Fruit fly (Drosophila melanogaster) whole organism, prepupa: ENCODE data around the gene CG42717.
A peak's percentile ranks its signal among the peaks of the same experiment; 100 is the strongest.

ENCODE experiments used
- Blimp-1 ChIP-seq: fragments of 200-800 bp; sonication (Bioruptor generic); optimal IDR thresholded peaks from 3 replicates; lab custom pipeline; 2017; ENCODE audit warnings: missing biosample characterization, missing genetic modification characterization, mild to moderate bottlenecking, moderate library complexity, missing genetic modification reagents
- CG10631 ChIP-seq: fragments of 200-800 bp; sonication (Bioruptor generic); optimal IDR thresholded peaks from 2 replicates; lab custom pipeline; 2016; ENCODE audit warnings: missing biosample characterization, missing genetic modification characterization
- CG10669 ChIP-seq: fragments of 200-800 bp; sonication (Bioruptor generic); optimal IDR thresholded peaks from 3 replicates; lab custom pipeline; 2018; ENCODE audit warnings: missing biosample characterization, mild to moderate bottlenecking, missing genetic modification characterization, moderate library complexity
- CG11762 ChIP-seq: fragments of 200-800 bp; sonication (Bioruptor generic); optimal IDR thresholded peaks from 3 replicates; lab custom pipeline; 2016; ENCODE audit warnings: missing biosample characterization, missing genetic modification characterization; ENCODE audit not compliant: insufficient read depth
- CG11902 ChIP-seq: fragments of 200-800 bp; sonication (Bioruptor generic); optimal IDR thresholded peaks from 3 replicates; lab custom pipeline; 2016; ENCODE audit warnings: missing biosample characterization, missing genetic modification characterization
- CG15336 ChIP-seq: fragments of 200-800 bp; sonication (Bioruptor generic); IDR thresholded peaks from 2 replicates; pipeline ENCODE4 v1.3.6; 2022; ENCODE audit warnings: missing biosample characterization, missing genetic modification characterization
- CG1621 ChIP-seq: fragments of 200-800 bp; sonication (Bioruptor generic); optimal IDR thresholded peaks from 3 replicates; lab custom pipeline; 2018; ENCODE audit warnings: missing biosample characterization, mild to moderate bottlenecking, missing genetic modification characterization
- CG16779 ChIP-seq: fragments of 200-800 bp; sonication (Bioruptor generic); optimal IDR thresholded peaks from 3 replicates; lab custom pipeline; 2017; ENCODE audit warnings: missing biosample characterization, mild to moderate bottlenecking, missing genetic modification characterization
- CG3032 ChIP-seq: fragments of 200-800 bp; optimal IDR thresholded peaks from 2 replicates; lab custom pipeline; 2019; ENCODE audit warnings: missing biosample characterization, mild to moderate bottlenecking, missing genetic modification characterization, moderate library complexity
- CG31627 ChIP-seq: fragments of 200-800 bp; sonication (Bioruptor generic); optimal IDR thresholded peaks from 3 replicates; lab custom pipeline; 2016; ENCODE audit warnings: missing biosample characterization, missing genetic modification characterization
- CG32006 ChIP-seq: fragments of 200-800 bp; sonication (Bioruptor generic); optimal IDR thresholded peaks from 3 replicates; lab custom pipeline; 2017; ENCODE audit warnings: missing biosample characterization, mild to moderate bottlenecking, missing genetic modification characterization
- CG34406 ChIP-seq: fragments of 200-800 bp; sonication (Bioruptor generic); optimal IDR thresholded peaks from 3 replicates; lab custom pipeline; 2016; ENCODE audit warnings: missing biosample characterization, missing genetic modification characterization
- CG3919 ChIP-seq: fragments of 200-800 bp; sonication (Bioruptor generic); optimal IDR thresholded peaks from 3 replicates; lab custom pipeline; 2016; ENCODE audit warnings: missing biosample characterization, missing genetic modification characterization
- CG4318 ChIP-seq: fragments of 200-800 bp; sonication (Bioruptor generic); optimal IDR thresholded peaks from 3 replicates; lab custom pipeline; 2017; ENCODE audit warnings: missing biosample characterization, mild to moderate bottlenecking, missing genetic modification characterization
- CG6163 ChIP-seq: fragments of 200-800 bp; sonication (Bioruptor generic); IDR thresholded peaks from 3 replicates; pipeline ENCODE4 v1.3.6; 2022; ENCODE audit warnings: missing biosample characterization, missing genetic modification characterization
- CG6792 ChIP-seq: fragments of 200-800 bp; sonication (Bioruptor generic); optimal IDR thresholded peaks from 3 replicates; lab custom pipeline; 2016; ENCODE audit warnings: missing biosample characterization, missing genetic modification characterization
- CG7368 ChIP-seq: fragments of 200-800 bp; sonication (Bioruptor generic); optimal IDR thresholded peaks from 3 replicates; lab custom pipeline; 2016; ENCODE audit warnings: missing biosample characterization, missing genetic modification characterization
- CG8319 ChIP-seq: fragments of 200-800 bp; sonication (Bioruptor generic); optimal IDR thresholded peaks from 3 replicates; lab custom pipeline; 2016; ENCODE audit warnings: missing biosample characterization, missing genetic modification characterization
- CG8632 ChIP-seq: fragments of 200-800 bp; sonication (Bioruptor generic); optimal IDR thresholded peaks from 3 replicates; lab custom pipeline; 2016; ENCODE audit warnings: missing biosample characterization, missing genetic modification characterization
- CG9139 ChIP-seq: fragments of 200-800 bp; sonication (Bioruptor generic); optimal IDR thresholded peaks from 3 replicates; lab custom pipeline; 2017; ENCODE audit warnings: missing biosample characterization, mild to moderate bottlenecking, missing genetic modification characterization
- Eip75B ChIP-seq: fragments of 200-800 bp; sonication (Bioruptor generic); optimal IDR thresholded peaks from 3 replicates; lab custom pipeline; 2016; ENCODE audit warnings: missing biosample characterization, missing genetic modification characterization
- Eip78C ChIP-seq: fragments of 200-800 bp; sonication (Bioruptor generic); peaks from one replicate; lab custom pipeline; 2016; ENCODE audit warnings: missing biosample characterization, missing genetic modification characterization
- Ets21C ChIP-seq: fragments of 200-800 bp; sonication (Bioruptor generic); optimal IDR thresholded peaks from 3 replicates; lab custom pipeline; 2016; ENCODE audit warnings: missing biosample characterization, missing genetic modification characterization
- Ets96B ChIP-seq: fragments of 200-800 bp; optimal IDR thresholded peaks from 2 replicates; lab custom pipeline; 2019; ENCODE audit warnings: missing biosample characterization, mild to moderate bottlenecking, missing genetic modification characterization, moderate library complexity
- Gug ChIP-seq: fragments of 200-800 bp; sonication (Bioruptor generic); IDR thresholded peaks from 2 replicates; pipeline ENCODE4 v1.3.6; 2022; ENCODE audit warnings: missing biosample characterization, missing genetic modification characterization
- Hr38 ChIP-seq: sonication (Bioruptor generic); optimal IDR thresholded peaks from 2 replicates; lab custom pipeline; 2016; ENCODE audit warnings: missing biosample characterization, missing genetic modification characterization
- Hr39 ChIP-seq: fragments of 200-800 bp; sonication (Bioruptor generic); optimal IDR thresholded peaks from 2 replicates; lab custom pipeline; 2016; ENCODE audit warnings: missing biosample characterization, missing genetic modification characterization
- Hr4 ChIP-seq: fragments of 200-800 bp; sonication (Bioruptor generic); optimal IDR thresholded peaks from 3 replicates; lab custom pipeline; 2016; ENCODE audit warnings: missing biosample characterization, missing genetic modification characterization
- OdsH ChIP-seq: fragments of 200-800 bp; sonication (Bioruptor generic); optimal IDR thresholded peaks from 3 replicates; lab custom pipeline; 2016; ENCODE audit warnings: missing biosample characterization, missing genetic modification characterization
- Smox ChIP-seq: fragments of 200-800 bp; sonication (Bioruptor generic); optimal IDR thresholded peaks from 3 replicates; lab custom pipeline; 2016; ENCODE audit warnings: missing biosample characterization, missing genetic modification characterization
- Sox102F ChIP-seq: fragments of 200-800 bp; sonication (Bioruptor generic); optimal IDR thresholded peaks from 2 replicates; lab custom pipeline; 2016; ENCODE audit warnings: missing biosample characterization, mild to moderate bottlenecking, missing genetic modification characterization
- Sox14 ChIP-seq: fragments of 200-800 bp; sonication (Bioruptor generic); optimal IDR thresholded peaks from 3 replicates; lab custom pipeline; 2016; ENCODE audit warnings: missing biosample characterization, missing genetic modification characterization
- acj6 ChIP-seq: fragments of 200-800 bp; sonication (Bioruptor generic); optimal IDR thresholded peaks from 3 replicates; lab custom pipeline; 2016; ENCODE audit warnings: missing biosample characterization, missing genetic modification characterization
- cyc ChIP-seq: fragments of 200-800 bp; sonication (Bioruptor generic); optimal IDR thresholded peaks from 3 replicates; lab custom pipeline; 2016; ENCODE audit warnings: missing biosample characterization, missing genetic modification characterization
- eg ChIP-seq: fragments of 200-800 bp; sonication (Bioruptor generic); IDR thresholded peaks from 3 replicates; pipeline ENCODE4 v1.3.6; 2022; ENCODE audit warnings: missing biosample characterization, missing genetic modification characterization
- esn ChIP-seq: fragments of 200-800 bp; sonication (Bioruptor generic); optimal IDR thresholded peaks from 2 replicates; lab custom pipeline; 2016; ENCODE audit warnings: missing biosample characterization, mild to moderate bottlenecking, missing genetic modification characterization, moderate library complexity
- fd59A ChIP-seq: fragments of 200-800 bp; sonication (Bioruptor generic); optimal IDR thresholded peaks from 2 replicates; lab custom pipeline; 2017; ENCODE audit warnings: missing biosample characterization, mild to moderate bottlenecking, missing genetic modification characterization, missing genetic modification reagents
- fd85E ChIP-seq: fragments of 200-800 bp; sonication (Bioruptor generic); optimal IDR thresholded peaks from 3 replicates; lab custom pipeline; 2016; ENCODE audit warnings: missing biosample characterization, missing genetic modification characterization
- fkh ChIP-seq: fragments of 200-800 bp; sonication (Bioruptor generic); optimal IDR thresholded peaks from 3 replicates; lab custom pipeline; 2017; ENCODE audit warnings: missing biosample characterization, mild to moderate bottlenecking, missing genetic modification characterization, moderate library complexity
- lz ChIP-seq: fragments of 200-800 bp; sonication (Bioruptor generic); optimal IDR thresholded peaks from 3 replicates; lab custom pipeline; 2016; ENCODE audit warnings: missing biosample characterization, missing genetic modification characterization
- pdm3 ChIP-seq: fragments of 200-800 bp; sonication (Bioruptor generic); optimal IDR thresholded peaks from 3 replicates; lab custom pipeline; 2016; ENCODE audit warnings: missing biosample characterization, missing genetic modification characterization
- ss ChIP-seq, 2 experiments: fragments of 200-800 bp; sonication (Bioruptor generic); optimal IDR thresholded peaks; 2 replicates in 1 of 2; 3 replicates in 1 of 2; lab custom pipeline; 2017 to 2018; ENCODE audit warnings: mild to moderate bottlenecking in 2 of 2, missing biosample characterization in 2 of 2, missing genetic modification characterization in 2 of 2, moderate library complexity in 1 of 2
- svp ChIP-seq: fragments of 200-800 bp; sonication (Bioruptor generic); peaks from one replicate; lab custom pipeline; 2016; ENCODE audit warnings: missing biosample characterization, missing genetic modification characterization
- topi ChIP-seq: fragments of 200-800 bp; sonication (Bioruptor generic); optimal IDR thresholded peaks from 3 replicates; lab custom pipeline; 2016; ENCODE audit warnings: missing biosample characterization, missing genetic modification characterization
- vri ChIP-seq: fragments of 200-800 bp; sonication (Bioruptor generic); optimal IDR thresholded peaks from 3 replicates; lab custom pipeline; 2016; ENCODE audit warnings: missing biosample characterization, mild to moderate bottlenecking, missing genetic modification characterization

The CG42717 gene

dm6 chr3L:16054095-16054494, 21.1 kb upstream of the CG42717 start (continued):
- TF ChIP-seq fd85E (GFP tag; lab: Kevin White, UChicago) = no peak
- TF ChIP-seq CG3032 (tag; lab: Kevin White, UChicago) = no peak
- no peak for TF ChIP-seq CG1621 (tag; lab: Kevin White, UChicago)
- no peak for TF ChIP-seq Smox (GFP tag; lab: Kevin White, UChicago)
- no peak for TF ChIP-seq CG6792 (GFP tag; lab: Kevin White, UChicago)
- peak; percentile 61 for TF ChIP-seq svp (GFP tag; lab: Kevin White, UChicago)
- no peak for TF ChIP-seq cyc (GFP tag; lab: Kevin White, UChicago)
- TF ChIP-seq acj6 = peak; percentile 25
- TF ChIP-seq CG16779 (tag; lab: Kevin White, UChicago) = no peak
- TF ChIP-seq CG10631 (GFP tag; lab: Kevin White, UChicago) = no peak
- TF ChIP-seq CG8319 (GFP tag; lab: Kevin White, UChicago) = no peak
- no peak for TF ChIP-seq Sox102F (GFP tag; lab: Kevin White, UChicago)
- TF ChIP-seq Sox14 (GFP tag; lab: Kevin White, UChicago) = peak; percentile 24
- peak; percentile 10 for TF ChIP-seq CG3919 (GFP tag; lab: Kevin White, UChicago)
- TF ChIP-seq CG6163 (GFP tag; lab: Robert Waterston, UW) = no peak
- TF ChIP-seq CG8632 (GFP tag; lab: Kevin White, UChicago) = no peak
- TF ChIP-seq CG34406 = peak; percentile 12
- no peak for TF ChIP-seq vri (GFP tag; lab: Kevin White, UChicago)

- TF ChIP-seq ss (GFP tag; optimal IDR thresholded peaks at IDR 0.05; lab: Kevin White, UChicago) = no peak
- TF ChIP-seq CG6792 (GFP tag; lab: Kevin White, UChicago) = no peak
- TF ChIP-seq lz = no peak
- TF ChIP-seq CG9139 (GFP tag; lab: Kevin White, UChicago) = no peak
- TF ChIP-seq pdm3 (GFP tag; lab: Kevin White, UChicago) = no peak
- no peak for TF ChIP-seq CG15336 (GFP tag; lab: Robert Waterston, UW)
- no peak for TF ChIP-seq fd59A (GFP tag; lab: Kevin White, UChicago)
- no peak for TF ChIP-seq CG6163 (GFP tag; lab: Robert Waterston, UW)
- TF ChIP-seq Hr4 (GFP tag; lab: Kevin White, UChicago) = no peak
- TF ChIP-seq CG10669 (GFP tag; lab: Kevin White, UChicago) = no peak
- TF ChIP-seq Blimp-1 (GFP tag; lab: Kevin White, UChicago) = no peak
- TF ChIP-seq CG11762 (GFP tag; lab: Kevin White, UChicago) = no peak
- TF ChIP-seq esn (GFP tag; lab: Kevin White, UChicago) = no peak
- no peak for TF ChIP-seq CG31627 (GFP tag; lab: Kevin White, UChicago)
- no peak for TF ChIP-seq vri (GFP tag; lab: Kevin White, UChicago)
- TF ChIP-seq Hr39 (GFP tag; lab: Kevin White, UChicago) = no peak
These were observed 20.1 kb upstream of the CG42717 start for dm6 chr3L:16053026-16053556.

dm6 chr3L:16052145-16053025, 19.4 kb upstream of the CG42717 start:
- no peak for TF ChIP-seq topi (GFP tag; lab: Kevin White, UChicago)
- no peak for TF ChIP-seq Ets96B (tag; lab: Kevin White, UChicago)
- no peak for TF ChIP-seq CG34406
- peak; percentile 28 for TF ChIP-seq Eip78C (GFP tag; lab: Kevin White, UChicago)
- no peak for TF ChIP-seq fd59A (GFP tag; lab: Kevin White, UChicago)
- no peak for TF ChIP-seq Gug (GFP tag; lab: Robert Waterston, UW)
- no peak for TF ChIP-seq CG8319 (GFP tag; lab: Kevin White, UChicago)
- no peak for TF ChIP-seq CG31627 (GFP tag; lab: Kevin White, UChicago)
- no peak for TF ChIP-seq CG10631 (GFP tag; lab: Kevin White, UChicago)
- TF ChIP-seq Ets21C = no peak
- no peak for TF ChIP-seq Eip75B (GFP tag; lab: Kevin White, UChicago)
- no peak for TF ChIP-seq CG11762 (GFP tag; lab: Kevin White, UChicago)
- TF ChIP-seq CG1621 (tag; lab: Kevin White, UChicago) = no peak
- no peak for TF ChIP-seq OdsH (GFP tag; lab: Kevin White, UChicago)
- peak; percentile 91 for TF ChIP-seq fkh
- TF ChIP-seq CG4318 (GFP tag; lab: Kevin White, UChicago) = no peak
- TF ChIP-seq CG10669 (GFP tag; lab: Kevin White, UChicago) = no peak
- TF ChIP-seq Blimp-1 (GFP tag; lab: Kevin White, UChicago) = no peak
- TF ChIP-seq CG32006 = peak; percentile 32
- TF ChIP-seq CG6792 (GFP tag; lab: Kevin White, UChicago) = no peak
- TF ChIP-seq CG11902 (GFP tag; lab: Kevin White, UChicago) = no peak
- TF ChIP-seq eg (GFP tag; lab: Robert Waterston, UW) = 0 out of 3 replicates have a peak, but pooled peaks have one; percentile 3
- no peak for TF ChIP-seq CG7368
- no peak for TF ChIP-seq Hr38 (GFP tag; lab: Kevin White, UChicago)
